Fruit fly (Drosophila melanogaster): Measurements from ENCODE around the gene CG11889.

Gene CG11889

DNA sequence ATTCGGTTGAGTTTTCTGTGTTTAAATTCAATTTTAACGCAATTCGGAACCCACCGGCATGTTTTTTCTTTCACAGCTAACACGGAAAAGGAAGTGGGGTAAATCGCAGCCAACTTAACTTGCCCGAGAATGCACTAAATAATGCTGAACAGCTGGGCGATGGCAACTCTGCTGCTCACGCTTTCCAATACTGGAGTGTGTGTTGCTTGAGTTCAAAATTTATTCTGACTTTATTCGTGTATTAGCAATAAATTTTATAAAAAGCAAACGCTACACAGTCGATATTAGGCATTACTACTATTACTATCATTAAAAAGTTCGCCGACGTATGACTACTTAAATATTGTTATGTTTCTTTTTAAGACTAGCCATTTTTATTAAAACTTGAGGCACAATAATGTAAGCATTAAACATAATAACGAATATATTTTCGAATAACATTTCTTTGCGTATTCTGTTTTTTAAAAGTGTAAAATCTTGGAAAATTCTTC lies 22.6 kb upstream of the CG11889 start, which contains the start of the genes RpS27 and Nup37 (continued):
- TF ChIP-seq CG13894 (tag; optimal IDR thresholded peaks at IDR 0.05) (peak; percentile 96), CG8388 (GFP tag; optimal IDR thresholded peaks at IDR 0.05) (peak; percentile 89), dm (GFP tag; optimal IDR thresholded peaks at IDR 0.05) (peak; percentile 99), Scr (GFP tag; IDR thresholded peaks at IDR 0.05; ENCODE audit: partially characterized antibody) (peak; percentile 41; the same call in 1 of the 2 replicates), B-H1 (GFP tag; IDR thresholded peaks at IDR 0.05) (peak; percentile 90), CG34224 (GFP tag; IDR thresholded peaks at IDR 0.05; ENCODE audit: partially characterized antibody) (no peak), Lhr (GFP tag; optimal IDR thresholded peaks at IDR 0.05) (peak; percentile 97), Side (GFP tag; optimal IDR thresholded peaks at IDR 0.05) (peak; percentile 99), HLH54F (GFP tag; optimal IDR thresholded peaks at IDR 0.05) (peak; percentile 98), CG17385 (GFP tag; optimal IDR thresholded peaks at IDR 0.05) (peak; percentile 97), Usf (GFP tag; optimal IDR thresholded peaks at IDR 0.05) (peak; percentile 97), CG6854 (GFP tag; optimal IDR thresholded peaks at IDR 0.05) (peak; percentile 97), Max (GFP tag; optimal IDR thresholded peaks at IDR 0.05) (peak; percentile 98), Doc3 (GFP tag; IDR thresholded peaks at IDR 0.05; ENCODE audit: partially characterized antibody) (no peak), sr (GFP tag; IDR thresholded peaks at IDR 0.05) (peak; percentile 98), Sry-δ (GFP tag; optimal IDR thresholded peaks at IDR 0.05) (peak; percentile 83), Hr3 (GFP tag; optimal IDR thresholded peaks at IDR 0.05) (peak; percentile 96), Deaf1 (tag; optimal IDR thresholded peaks at IDR 0.05) (peak; percentile 69), tgo (GFP tag; IDR thresholded peaks at IDR 0.05) (peak; percentile 95), CG11504 (tag; optimal IDR thresholded peaks at IDR 0.05) (peak; percentile 93), BEAF-32 (GFP tag; optimal IDR thresholded peaks at IDR 0.05) (peak; percentile 67), knrl (GFP tag; IDR thresholded peaks at IDR 0.05; ENCODE audit: partially characterized antibody) (0 out of 3 replicates have a peak, but pooled peaks have one; percentile 44), Nf-YC (tag; optimal IDR thresholded peaks at IDR 0.05) (peak; percentile 88), tna (GFP tag; IDR thresholded peaks at IDR 0.05; ENCODE audit: partially characterized antibody) (no peak), unc-4 (GFP tag; IDR thresholded peaks at IDR 0.05; ENCODE audit: partially characterized antibody) (0 out of 2 replicates have a peak, but pooled peaks have one; percentile 21), ATbp (GFP tag; optimal IDR thresholded peaks at IDR 0.05) (peak; percentile 97), gcm (GFP tag; optimal IDR thresholded peaks at IDR 0.05) (peak; percentile 95), org-1 (GFP tag; optimal IDR thresholded peaks at IDR 0.05) (peak; percentile 97), Bgb (GFP tag; IDR thresholded peaks at IDR 0.05; ENCODE audit: partially characterized antibody) (peak; percentile 43; the same call in 1 of the 2 replicates), CG2120 (GFP tag; optimal IDR thresholded peaks at IDR 0.05) (peak; percentile 95), CG4424 (GFP tag; optimal IDR thresholded peaks at IDR 0.05) (peak; percentile 98), gcm2 (GFP tag; optimal IDR thresholded peaks at IDR 0.05) (peak; percentile 98), CG10267 (tag; optimal IDR thresholded peaks at IDR 0.05) (peak; percentile 99), hth (optimal IDR thresholded peaks at IDR 0.05) (no peak), Jarid2 (GFP tag; optimal IDR thresholded peaks at IDR 0.05) (peak; percentile 94), wek (GFP tag; optimal IDR thresholded peaks at IDR 0.05) (peak; percentile 97), CG10209 (GFP tag; optimal IDR thresholded peaks at IDR 0.05) (peak; percentile 99), CG18764 (GFP tag; optimal IDR thresholded peaks at IDR 0.05) (peak; percentile 98), Hmx (GFP tag; optimal IDR thresholded peaks at IDR 0.05) (peak; percentile 86), grau (tag; optimal IDR thresholded peaks at IDR 0.05) (peak; percentile 92), GATAe (GFP tag; conservative IDR thresholded peaks at IDR 0.05) (peak; percentile 87), ken (GFP tag; IDR thresholded peaks at IDR 0.05) (peak; percentile 99), pnt (GFP tag; optimal IDR thresholded peaks at IDR 0.05) (peak; percentile 91), sima (GFP tag; optimal IDR thresholded peaks at IDR 0.05) (peak; percentile 97), gsb-n (tag; optimal IDR thresholded peaks at IDR 0.05) (peak; percentile 95), CG13424 (tag; optimal IDR thresholded peaks at IDR 0.05) (peak; percentile 88), sim (GFP tag; IDR thresholded peaks at IDR 0.05) (peak; percentile 89), scrt (GFP tag; optimal IDR thresholded peaks at IDR 0.05) (peak; percentile 96), Asciz (GFP tag; optimal IDR thresholded peaks at IDR 0.05) (peak; percentile 98)
